Fruit fly (Drosophila melanogaster) whole organism, wandering third instar larva: ENCODE measurements around the gene Bre1.

ENCODE experiments used
- Abd-B ChIP-seq: fragments of >200 bp; optimal IDR thresholded peaks from 2 replicates; lab custom pipeline; 2017; ENCODE audit warnings: missing biosample characterization, missing genetic modification characterization
- CG32264 ChIP-seq: fragments of 200-800 bp; sonication (Bioruptor generic); optimal IDR thresholded peaks from 2 replicates; lab custom pipeline; 2016; ENCODE audit warnings: missing biosample characterization, missing genetic modification characterization
- CG9705 ChIP-seq: fragments of 200-800 bp; sonication (Bioruptor generic); optimal IDR thresholded peaks from 2 replicates; lab custom pipeline; 2018; ENCODE audit warnings: missing biosample characterization, mild to moderate bottlenecking, missing genetic modification characterization
- Dfd ChIP-seq: fragments of >200 bp; optimal IDR thresholded peaks from 2 replicates; lab custom pipeline; 2017; ENCODE audit warnings: missing biosample characterization, missing genetic modification characterization
- Dif ChIP-seq: fragments of 200-275, 200-300 bp; sonication (Bioruptor generic); optimal IDR thresholded peaks from 2 replicates; lab custom pipeline; 2018; ENCODE audit warnings: missing biosample characterization, missing genetic modification characterization; ENCODE audit not compliant: partially characterized antibody
- HLH106 ChIP-seq: fragments of 200-800 bp; optimal IDR thresholded peaks from 3 replicates; lab custom pipeline; 2019; ENCODE audit warnings: missing biosample characterization, mild to moderate bottlenecking, missing genetic modification characterization, moderate library complexity
- Hnf4 ChIP-seq: fragments of 200-800 bp; sonication (Bioruptor generic); optimal IDR thresholded peaks from 2 replicates; lab custom pipeline; 2016; ENCODE audit warnings: missing biosample characterization, mild to moderate bottlenecking, missing genetic modification characterization
- Hr78 ChIP-seq: fragments of >200 bp; optimal IDR thresholded peaks from 2 replicates; lab custom pipeline; 2017; ENCODE audit warnings: missing biosample characterization, missing genetic modification characterization
- Hr83 ChIP-seq: fragments of 200-300 bp; sonication (Bioruptor generic); optimal IDR thresholded peaks from 2 replicates; lab custom pipeline; 2016; ENCODE audit warnings: missing biosample characterization, mild to moderate bottlenecking, missing genetic modification characterization, moderate library complexity; ENCODE audit not compliant: poor library complexity, severe bottlenecking
- Jra ChIP-seq: sonication (Bioruptor generic); optimal IDR thresholded peaks from 2 replicates; lab custom pipeline; 2016; ENCODE audit warnings: missing biosample characterization, missing genetic modification characterization
- Mio ChIP-seq: sonication (Bioruptor generic); optimal IDR thresholded peaks from 2 replicates; lab custom pipeline; 2016; ENCODE audit warnings: missing biosample characterization, missing genetic modification characterization
- Myc ChIP-seq: fragments of >200 bp; optimal IDR thresholded peaks from 2 replicates; lab custom pipeline; 2017
- N ChIP-seq: fragments of >200 bp; optimal IDR thresholded peaks from 2 replicates; lab custom pipeline; 2018; ENCODE audit warnings: missing biosample characterization, missing external identifiers, missing genetic modification characterization
- OdsH ChIP-seq: fragments of 200-800 bp; sonication (Bioruptor generic); optimal IDR thresholded peaks from 2 replicates; lab custom pipeline; 2016; ENCODE audit warnings: missing biosample characterization, mild to moderate bottlenecking, missing genetic modification characterization
- Rel ChIP-seq, 2 experiments: fragments of 200-800 bp; sonication (Bioruptor generic) in 1 of 2; optimal IDR thresholded peaks; 2 replicates in 1 of 2; 3 replicates in 1 of 2; lab custom pipeline; 2016 to 2019; ENCODE audit warnings: mild to moderate bottlenecking in 2 of 2, missing biosample characterization in 2 of 2, missing genetic modification characterization in 2 of 2, moderate library complexity in 1 of 2
- Sp1 ChIP-seq: fragments of 200-800 bp; sonication (Bioruptor generic); optimal IDR thresholded peaks from 3 replicates; lab custom pipeline; 2019; ENCODE audit warnings: missing biosample characterization, mild to moderate bottlenecking, missing genetic modification characterization, moderate library complexity
- Vsx2 ChIP-seq: fragments of 200-300, 225-300 bp; sonication (Bioruptor generic); optimal IDR thresholded peaks from 2 replicates; lab custom pipeline; 2018; ENCODE audit warnings: missing biosample characterization, missing genetic modification characterization; ENCODE audit not compliant: partially characterized antibody
- br ChIP-seq: fragments of 200-800 bp; sonication (Bioruptor generic); optimal IDR thresholded peaks from 2 replicates; lab custom pipeline; 2016; ENCODE audit warnings: missing biosample characterization, missing genetic modification characterization
- brk ChIP-seq: fragments of 200-800 bp; sonication (Bioruptor generic); optimal IDR thresholded peaks from 2 replicates; lab custom pipeline; 2016; ENCODE audit warnings: missing biosample characterization, mild to moderate bottlenecking, missing genetic modification characterization
- dl ChIP-seq, 2 experiments: fragments of 175-275, 200-275 bp in 1 of 2; fragments of 200-275 bp in 1 of 2; sonication (Bioruptor generic); optimal IDR thresholded peaks; lab custom pipeline; 2018; ENCODE audit warnings: mild to moderate bottlenecking in 2 of 2, missing biosample characterization in 2 of 2, missing genetic modification characterization in 2 of 2, moderate library complexity in 2 of 2; ENCODE audit not compliant: partially characterized antibody in 2 of 2, insufficient read depth in 1 of 2
- dsf ChIP-seq: sonication (Bioruptor generic); optimal IDR thresholded peaks from 2 replicates; lab custom pipeline; 2016; ENCODE audit warnings: missing biosample characterization, missing genetic modification characterization, borderline replicate concordance
- ey ChIP-seq: fragments of 200-800 bp; sonication (Bioruptor generic); optimal IDR thresholded peaks from 2 replicates; lab custom pipeline; 2016; ENCODE audit warnings: missing biosample characterization, missing genetic modification characterization
- foxo ChIP-seq, 2 experiments: fragments of 200-800 bp; sonication (Bioruptor generic); optimal IDR thresholded peaks; 2 replicates in 1 of 2; 3 replicates in 1 of 2; lab custom pipeline; 2016 to 2017; ENCODE audit warnings: missing biosample characterization in 2 of 2, missing genetic modification characterization in 2 of 2
- fru ChIP-seq: fragments of 200-800 bp; sonication (Bioruptor generic); optimal IDR thresholded peaks from 3 replicates; lab custom pipeline; 2016; ENCODE audit warnings: missing biosample characterization, mild to moderate bottlenecking, missing genetic modification characterization
- h ChIP-seq: fragments of 200-800 bp; sonication (Bioruptor generic); optimal IDR thresholded peaks from 3 replicates; lab custom pipeline; 2016; ENCODE audit warnings: missing biosample characterization, mild to moderate bottlenecking, missing genetic modification characterization
- jim ChIP-seq: fragments of 175-275, 200-325 bp; sonication (Bioruptor generic); optimal IDR thresholded peaks from 2 replicates; lab custom pipeline; 2016; ENCODE audit warnings: missing biosample characterization, mild to moderate bottlenecking, missing genetic modification characterization
- lola ChIP-seq: fragments of >200 bp; optimal IDR thresholded peaks from 2 replicates; lab custom pipeline; 2017; ENCODE audit warnings: missing biosample characterization, missing genetic modification characterization
- psq ChIP-seq: fragments of 200-800 bp; sonication (Bioruptor generic); optimal IDR thresholded peaks from 3 replicates; lab custom pipeline; 2017; ENCODE audit warnings: missing biosample characterization, mild to moderate bottlenecking, missing genetic modification characterization, moderate library complexity
- rgr ChIP-seq: fragments of 200-800 bp; sonication (Bioruptor generic); optimal IDR thresholded peaks from 3 replicates; lab custom pipeline; 2016; ENCODE audit warnings: missing biosample characterization, mild to moderate bottlenecking, missing genetic modification characterization
- sage ChIP-seq: fragments of 200-800 bp; sonication (Bioruptor generic); optimal IDR thresholded peaks from 2 replicates; lab custom pipeline; 2016; ENCODE audit warnings: missing biosample characterization, mild to moderate bottlenecking, missing genetic modification characterization
- sv ChIP-seq: fragments of 200-800 bp; sonication (Bioruptor generic); optimal IDR thresholded peaks from 3 replicates; lab custom pipeline; 2016; ENCODE audit warnings: missing biosample characterization, missing genetic modification characterization
- tai ChIP-seq: sonication (Bioruptor generic); optimal IDR thresholded peaks from 2 replicates; lab custom pipeline; 2016; ENCODE audit warnings: missing biosample characterization, missing genetic modification characterization
- usp ChIP-seq: fragments of >200 bp; optimal IDR thresholded peaks from 2 replicates; lab custom pipeline; 2017; ENCODE audit warnings: missing biosample characterization, missing genetic modification characterization
- woc ChIP-seq: sonication (Bioruptor generic); optimal IDR thresholded peaks from 2 replicates; lab custom pipeline; 2016; ENCODE audit warnings: missing biosample characterization, mild to moderate bottlenecking, missing genetic modification characterization

Gene Bre1

DNA sequence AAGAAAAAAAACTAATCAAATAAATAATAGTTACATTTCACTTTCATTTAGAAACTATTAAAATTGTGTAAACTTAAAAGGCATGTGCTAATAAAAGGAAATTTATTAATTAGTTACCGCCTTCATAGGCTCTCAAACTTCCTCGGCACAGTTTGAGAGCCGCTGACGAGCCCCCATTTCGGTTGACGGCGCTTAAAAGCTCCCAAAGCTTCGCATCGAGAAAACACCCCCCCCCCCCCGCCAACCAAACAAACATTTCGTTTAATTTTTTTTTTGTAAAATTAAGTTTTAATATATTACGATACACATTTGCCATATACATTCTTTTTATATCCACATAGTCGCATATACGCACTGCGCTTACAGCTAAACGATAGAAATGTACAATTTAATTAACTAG is 3.3 kb upstream of the Bre1 start:
- TF ChIP-seq br: no peak
- no peak for TF ChIP-seq Dfd
- no peak for TF ChIP-seq Vsx2 (GFP tag; lab: Kevin White, UChicago)
- TF ChIP-seq Myc: peak; percentile 15
- TF ChIP-seq, all 38 proteins: peak for 1

DNA sequence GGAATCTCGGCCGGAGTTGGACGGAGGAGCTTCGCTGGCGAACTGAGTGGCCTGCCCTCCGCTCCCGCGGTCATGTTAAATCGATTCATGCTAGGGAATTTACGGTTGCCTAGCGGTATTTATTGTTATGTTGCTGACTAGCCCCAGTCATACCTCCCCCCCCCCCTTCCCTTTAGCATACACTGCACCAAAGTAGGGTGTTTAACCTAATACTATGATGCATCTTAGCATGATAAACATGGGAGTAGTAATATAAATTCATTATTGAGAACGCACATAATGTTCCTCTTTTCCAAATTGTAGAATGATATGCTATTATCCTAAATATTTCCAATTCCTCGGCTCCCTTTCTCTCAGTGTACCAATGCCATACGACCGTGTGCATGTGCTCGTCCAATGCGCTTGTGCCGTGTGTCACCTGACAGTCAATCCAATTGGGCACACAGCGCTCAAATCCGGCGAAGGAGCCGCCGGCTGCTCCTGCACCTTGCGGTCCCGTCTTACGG is 2.6 kb upstream of the Bre1 start, which contains the start of gene Tektin-C:
TSS of gene Tektin-C (minus strand) at position 51 of the 506 bp plus-strand sequence.
- TF ChIP-seq lola (GFP tag; lab: Kevin White, UChicago): no peak
- no peak for TF ChIP-seq Vsx2 (GFP tag; lab: Kevin White, UChicago)
- no peak for TF ChIP-seq ey (GFP tag; lab: Kevin White, UChicago)
- TF ChIP-seq N (GFP tag; lab: Kevin White, UChicago): no peak
- TF ChIP-seq rgr (GFP tag; lab: Kevin White, UChicago): no peak
- no peak for TF ChIP-seq sv (GFP tag; lab: Kevin White, UChicago)
- no peak for TF ChIP-seq OdsH (GFP tag; lab: Kevin White, UChicago)
- TF ChIP-seq jim: no peak
- TF ChIP-seq Rel (GFP tag; optimal IDR thresholded peaks at IDR 0.05; lab: Kevin White, UChicago): no peak
- TF ChIP-seq Rel (tag; optimal IDR thresholded peaks at IDR 0.05; lab: Kevin White, UChicago): no peak
- no peak for TF ChIP-seq brk (GFP tag; lab: Kevin White, UChicago)
- no peak for TF ChIP-seq Hr83
- no peak for TF ChIP-seq dl (GFP tag; optimal IDR thresholded peaks at IDR 0.05; lab: Kevin White, UChicago; ENCODE audit: insufficient read depth in 1 of 2, partially characterized antibody in 2 of 2)
- no peak for TF ChIP-seq Sp1 (GFP tag; lab: Kevin White, UChicago)
- TF ChIP-seq usp (GFP tag; lab: Kevin White, UChicago): no peak
- no peak for TF ChIP-seq HLH106 (tag; lab: Kevin White, UChicago)
- TF ChIP-seq psq (GFP tag; lab: Kevin White, UChicago): no peak
- no peak for TF ChIP-seq CG32264 (GFP tag; lab: Kevin White, UChicago)
- TF ChIP-seq Dif: no peak
- TF ChIP-seq Myc: no peak

DNA sequence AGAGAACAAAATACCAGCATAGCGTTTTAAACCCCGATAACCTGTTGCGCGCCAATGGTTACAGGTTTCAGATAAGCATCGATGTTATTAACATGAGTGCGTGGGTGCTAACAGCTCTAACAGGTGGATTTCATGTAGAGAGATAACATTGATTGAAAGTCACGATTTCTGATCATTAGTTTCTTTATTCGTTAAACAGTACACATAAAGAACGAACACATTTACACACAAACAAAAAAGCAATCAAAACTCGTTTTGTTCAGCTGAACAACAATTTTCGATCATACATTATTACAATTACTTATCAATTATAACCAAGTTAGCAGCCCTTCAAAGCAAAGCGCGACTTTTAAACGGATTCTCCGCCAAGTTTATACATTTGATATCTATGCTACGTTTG is 4.3 kb downstream of the Bre1 start:
- TF ChIP-seq h (GFP tag; lab: Kevin White, UChicago) (no peak), dl (GFP tag; optimal IDR thresholded peaks at IDR 0.05; lab: Kevin White, UChicago; ENCODE audit: insufficient read depth in 1 of 2, partially characterized antibody in 2 of 2) (no peak), Hnf4 (no peak), woc (GFP tag; lab: Kevin White, UChicago) (no peak), Dfd (no peak), jim (no peak), Sp1 (GFP tag; lab: Kevin White, UChicago) (no peak), Mio (GFP tag; lab: Kevin White, UChicago) (no peak), dsf (GFP tag; lab: Kevin White, UChicago) (peak; percentile 6), Abd-B (no peak), tai (GFP tag; lab: Kevin White, UChicago) (no peak), Dif (no peak), sage (GFP tag; lab: Kevin White, UChicago) (peak; percentile 41), Hr83 (peak; percentile 31), psq (GFP tag; lab: Kevin White, UChicago) (no peak), HLH106 (tag; lab: Kevin White, UChicago) (peak; percentile 27), CG32264 (GFP tag; lab: Kevin White, UChicago) (peak; percentile 40), CG9705 (peak; percentile 23), rgr (GFP tag; lab: Kevin White, UChicago) (no peak), br (no peak), sv (GFP tag; lab: Kevin White, UChicago) (peak; percentile 6), Vsx2 (GFP tag; lab: Kevin White, UChicago) (no peak), Jra (no peak), Hr78 (GFP tag; lab: Kevin White, UChicago) (no peak), Myc (no peak), fru (GFP tag; lab: Kevin White, UChicago) (peak; percentile 30), usp (GFP tag; lab: Kevin White, UChicago) (no peak), OdsH (GFP tag; lab: Kevin White, UChicago) (peak; percentile 32), foxo (GFP tag; optimal IDR thresholded peaks at IDR 0.05; lab: Kevin White, UChicago) (peak in 1 of 2 experiments; percentile 6), ey (GFP tag; lab: Kevin White, UChicago) (peak; percentile 42)
